Fruit fly (Drosophila melanogaster): ENCODE data around the gene CtsK1.

CtsK1 gene

DNA sequence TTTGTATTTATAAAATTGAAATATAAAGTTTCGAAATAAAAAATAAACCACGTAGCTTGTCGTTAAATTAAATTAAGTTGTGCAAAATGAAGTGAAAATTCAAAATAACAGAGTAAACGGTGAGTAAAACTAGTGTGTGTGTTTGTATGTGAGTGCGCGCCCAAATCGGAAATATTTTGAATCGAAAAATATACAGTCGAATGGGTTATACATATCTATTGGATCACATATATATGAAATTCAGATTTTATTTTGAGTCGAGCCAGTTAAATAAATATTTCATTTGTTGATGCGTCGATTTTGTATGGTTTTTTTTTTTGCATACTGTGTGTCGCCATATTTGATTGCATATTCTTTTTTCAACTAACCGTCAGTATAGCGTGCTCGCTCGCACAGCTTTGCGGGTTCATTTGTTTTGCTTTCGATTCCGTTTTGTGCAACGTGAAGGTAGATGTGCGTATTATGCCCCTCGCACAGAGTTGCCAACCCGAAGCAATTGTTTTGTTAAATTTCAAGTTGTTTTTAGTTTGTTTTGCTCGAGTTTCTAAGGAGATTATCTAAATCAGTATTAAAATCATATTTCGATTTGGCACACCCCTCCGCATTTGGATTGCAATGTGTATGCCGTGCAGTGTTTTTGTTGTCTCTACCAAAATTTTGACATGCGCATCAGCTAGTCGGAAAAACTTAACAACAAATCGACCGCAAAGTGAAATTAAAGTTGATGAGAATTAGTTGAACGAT lies 9.4 kb downstream of the CtsK1 start (continued):
- TF ChIP-seq Blimp-1 (GFP tag; optimal IDR thresholded peaks at IDR 0.05) (no peak), CG9139 (GFP tag; optimal IDR thresholded peaks at IDR 0.05) (no peak), Hr4 (GFP tag; optimal IDR thresholded peaks at IDR 0.05) (no peak), svp (GFP tag) (no peak), Eip75B (GFP tag; optimal IDR thresholded peaks at IDR 0.05) (peak; percentile 41), achi (GFP tag; optimal IDR thresholded peaks at IDR 0.05) (no peak), vri (GFP tag; optimal IDR thresholded peaks at IDR 0.05) (no peak)

DNA sequence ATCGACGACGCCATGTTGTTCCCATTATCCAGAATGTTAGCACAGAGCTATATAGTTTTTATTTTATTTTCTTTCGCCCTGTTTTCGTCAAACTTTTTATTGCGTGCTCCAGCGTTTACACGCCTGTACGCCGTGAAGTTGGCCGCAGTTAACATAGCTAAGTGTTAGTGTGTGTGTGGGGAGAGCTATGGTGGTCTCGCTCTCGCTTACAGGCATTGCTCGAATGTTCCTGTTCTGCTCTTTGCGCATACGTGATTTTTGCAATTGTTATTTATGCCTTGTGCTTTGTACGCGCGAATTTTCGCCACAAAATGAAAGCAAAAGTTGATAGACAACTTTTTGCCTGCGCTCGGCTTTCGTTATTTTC lies 10.0 kb downstream of the CtsK1 start:
- TF ChIP-seq lz (GFP tag; optimal IDR thresholded peaks at IDR 0.05) = no peak
- no peak for TF ChIP-seq CG6792 (GFP tag; optimal IDR thresholded peaks at IDR 0.05)
- TF ChIP-seq CG1621 (tag; optimal IDR thresholded peaks at IDR 0.05) = peak; percentile 66
- TF ChIP-seq Lpt (GFP tag; optimal IDR thresholded peaks at IDR 0.05) = peak; percentile 13
- TF ChIP-seq pdm3 (GFP tag; optimal IDR thresholded peaks at IDR 0.05) = peak; percentile 7
- TF ChIP-seq Hr38 (GFP tag; optimal IDR thresholded peaks at IDR 0.05) = no peak
- peak; percentile 13 for TF ChIP-seq dsx (GFP tag; optimal IDR thresholded peaks at IDR 0.05; ENCODE audit: poor library complexity, severe bottlenecking)
- peak; percentile 4 for TF ChIP-seq fd85E (GFP tag; optimal IDR thresholded peaks at IDR 0.05)
- TF ChIP-seq CG10631 (GFP tag; optimal IDR thresholded peaks at IDR 0.05) = peak; percentile 1
- peak; percentile 96 for TF ChIP-seq Blimp-1 (GFP tag; optimal IDR thresholded peaks at IDR 0.05)
- peak; percentile 21 for TF ChIP-seq dac (GFP tag; optimal IDR thresholded peaks at IDR 0.05)
- TF ChIP-seq fkh (GFP tag; optimal IDR thresholded peaks at IDR 0.05) = peak; percentile 24
- TF ChIP-seq Eip78C (GFP tag) = peak; percentile 74
- TF ChIP-seq Sox102F (GFP tag; optimal IDR thresholded peaks at IDR 0.05) = no peak
- peak; percentile 95 for TF ChIP-seq CG6163 (GFP tag; IDR thresholded peaks at IDR 0.05)
- TF ChIP-seq achi (GFP tag; optimal IDR thresholded peaks at IDR 0.05) = no peak
- no peak for TF ChIP-seq Sox15 (GFP tag; optimal IDR thresholded peaks at IDR 0.05)
- peak; percentile 35 for TF ChIP-seq Sox14 (GFP tag; optimal IDR thresholded peaks at IDR 0.05)
- peak; percentile 21 for TF ChIP-seq net (GFP tag; optimal IDR thresholded peaks at IDR 0.05)
- TF ChIP-seq esn (GFP tag; optimal IDR thresholded peaks at IDR 0.05) = peak; percentile 46
- TF ChIP-seq CG6276 (GFP tag; optimal IDR thresholded peaks at IDR 0.05) = no peak
- TF ChIP-seq topi (GFP tag; optimal IDR thresholded peaks at IDR 0.05) = peak; percentile 5
- no peak for TF ChIP-seq fd59A (GFP tag; optimal IDR thresholded peaks at IDR 0.05)
- peak; percentile 34 for TF ChIP-seq eg (GFP tag; IDR thresholded peaks at IDR 0.05)
- TF ChIP-seq Met (GFP tag; optimal IDR thresholded peaks at IDR 0.05) = peak; percentile 5
- peak; percentile 16 for TF ChIP-seq CG8632 (GFP tag; optimal IDR thresholded peaks at IDR 0.05)
- no peak for TF ChIP-seq CG8319 (GFP tag; optimal IDR thresholded peaks at IDR 0.05)
- TF ChIP-seq CG9139 (GFP tag; optimal IDR thresholded peaks at IDR 0.05) = peak; percentile 26
- TF ChIP-seq cyc (GFP tag; optimal IDR thresholded peaks at IDR 0.05) = no peak
- no peak for TF ChIP-seq Smox (GFP tag; optimal IDR thresholded peaks at IDR 0.05)
- TF ChIP-seq CG10669 (GFP tag; optimal IDR thresholded peaks at IDR 0.05) = no peak
- TF ChIP-seq vri (GFP tag; optimal IDR thresholded peaks at IDR 0.05) = peak; percentile 26
- TF ChIP-seq CG11902 (GFP tag; optimal IDR thresholded peaks at IDR 0.05) = no peak
- no peak for TF ChIP-seq Hr39 (GFP tag; optimal IDR thresholded peaks at IDR 0.05)
- peak in 1 of 2 experiments; percentile 25 for TF ChIP-seq ss (GFP tag; optimal IDR thresholded peaks at IDR 0.05)
- TF ChIP-seq Ets21C (GFP tag; optimal IDR thresholded peaks at IDR 0.05) = no peak
- peak in 1 of 2 experiments; percentile 33 for TF ChIP-seq salr (GFP tag; optimal IDR thresholded peaks at IDR 0.05)
- no peak for TF ChIP-seq CG11762 (GFP tag; optimal IDR thresholded peaks at IDR 0.05; ENCODE audit: insufficient read depth)

All from whole organism, prepupa.